Worm (Caenorhabditis elegans) whole organism, mixed stage, embryonic: ENCODE data around the gene Y54G2A.7.

Experiments used
- elt-1 ChIP-seq: sonication (generic microtip); optimal IDR thresholded peaks from 2 replicates; lab custom pipeline; 2017; ENCODE audit warnings: missing genetic modification characterization, mild to moderate bottlenecking, missing compliant biosample characterization, antibody characterized with exemption, moderate library complexity, borderline replicate concordance; ENCODE audit not compliant: insufficient read depth
- flh-1 ChIP-seq: fragments of 200-800 bp; sonication (Bioruptor generic); optimal IDR thresholded peaks from 2 replicates; lab custom pipeline; 2018; ENCODE audit warnings: mild to moderate bottlenecking, missing genetic modification characterization, moderate library complexity, missing compliant biosample characterization
- lin-13 ChIP-seq: fragments of 150-350 bp; optimal IDR thresholded peaks from 2 replicates; lab custom pipeline; 2014; ENCODE audit warnings: missing biosample characterization, missing genetic modification characterization
- mep-1 ChIP-seq: fragments of 150-350 bp; optimal IDR thresholded peaks from 2 replicates; lab custom pipeline; 2017; ENCODE audit warnings: missing biosample characterization, missing genetic modification reagents, missing genetic modification characterization, inconsistent platforms
- nhr-28 ChIP-seq: fragments of 150-350 bp; optimal IDR thresholded peaks from 2 replicates; lab custom pipeline; 2014; ENCODE audit warnings: missing biosample characterization, missing genetic modification characterization
- nhr-76 ChIP-seq: sonication (generic microtip); optimal IDR thresholded peaks from 2 replicates; lab custom pipeline; 2017; ENCODE audit warnings: missing biosample characterization, missing genetic modification characterization
- snpc-4 ChIP-seq: fragments of 150-350 bp; optimal IDR thresholded peaks from 2 replicates; lab custom pipeline; 2014; ENCODE audit warnings: missing biosample characterization, missing genetic modification characterization
- ztf-11 ChIP-seq: fragments of 150-350 bp; optimal IDR thresholded peaks from 2 replicates; lab custom pipeline; 2014; ENCODE audit warnings: missing biosample characterization, missing genetic modification characterization

DNA sequence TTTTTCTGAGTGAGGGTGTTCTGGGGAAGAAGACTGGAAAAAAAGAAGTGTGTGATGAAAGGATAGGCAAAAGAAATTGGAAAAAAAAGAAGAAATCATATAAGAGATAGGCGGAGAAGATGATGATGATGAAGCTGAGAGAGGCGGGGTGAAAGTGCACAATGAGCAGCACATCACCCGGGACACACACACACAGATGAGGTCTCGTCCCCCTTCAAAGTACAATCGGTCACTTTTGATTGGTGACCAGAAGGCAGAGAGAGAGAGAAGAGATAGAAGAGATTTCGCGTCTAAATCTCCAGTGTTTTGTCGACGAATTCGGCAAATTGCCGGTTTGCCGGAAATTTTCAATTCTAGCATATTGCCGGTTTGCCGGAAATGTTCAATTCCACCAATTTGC lies 46.9 kb downstream of the Y54G2A.7 start:
- TF ChIP-seq flh-1 (GFP tag; lab: Kevin White, UChicago) (no peak), ztf-11 (tag; lab: Kevin White, UChicago) (no peak), elt-1 (tag; lab: Kevin White, UChicago) (no peak), snpc-4 (no peak), nhr-76 (tag; lab: Kevin White, UChicago) (no peak), nhr-28 (no peak), lin-13 (tag; lab: Kevin White, UChicago) (no peak), mep-1 (tag; lab: Kevin White, UChicago) (no peak)
